Worm (Caenorhabditis elegans): ENCODE results near the gene T20G5.9.

DNA sequence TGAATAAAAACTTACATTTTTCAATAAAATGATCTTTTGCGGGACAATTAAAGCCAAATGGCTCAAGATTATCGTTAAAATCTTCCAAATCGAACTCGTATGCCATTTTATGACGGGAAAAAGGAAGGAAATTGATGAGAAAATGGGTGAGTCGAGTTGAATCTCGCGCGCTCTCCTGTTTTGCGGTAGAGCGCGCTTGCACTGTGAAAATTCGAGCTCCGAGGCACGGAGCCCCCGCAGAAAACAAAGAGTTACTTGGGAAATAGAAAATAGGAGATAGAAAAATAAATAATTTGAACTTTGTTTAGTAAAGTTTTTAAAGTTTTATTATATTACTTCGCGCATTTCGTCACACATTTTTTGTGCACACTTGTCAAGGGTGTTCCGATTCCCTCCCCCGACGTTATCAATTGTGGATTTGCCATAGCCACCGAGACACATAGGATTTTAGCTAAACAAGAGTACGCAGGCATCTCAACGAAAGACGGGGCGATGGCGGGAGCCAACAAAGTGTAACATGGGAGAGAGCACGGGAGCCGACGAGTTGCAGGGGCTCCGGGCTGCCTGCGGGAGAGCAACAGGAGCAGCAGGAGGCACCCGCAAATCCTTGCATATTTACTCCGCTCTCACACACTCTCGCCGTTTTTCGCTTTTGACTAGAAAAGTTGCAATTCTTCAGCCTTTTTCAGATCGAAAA is 38.9 kb downstream of the T20G5.9 start, which contains the start of the genes div-1 and cor-1:
- no peak for TF ChIP-seq ceh-90 (tag; optimal IDR thresholded peaks at IDR 0.05)
- TF ChIP-seq ces-1 (GFP tag; optimal IDR thresholded peaks at IDR 0.05) = no peak
- no peak for TF ChIP-seq aly-2 (tag; optimal IDR thresholded peaks at IDR 0.05)
- peak; percentile 34 for TF ChIP-seq lin-15B (tag; optimal IDR thresholded peaks at IDR 0.05)
- no peak for TF ChIP-seq fos-1 (tag; optimal IDR thresholded peaks at IDR 0.05)
- peak; percentile 5 for TF ChIP-seq nhr-20 (tag; optimal IDR thresholded peaks at IDR 0.05)
- TF ChIP-seq lin-13 (GFP tag; optimal IDR thresholded peaks at IDR 0.05) = peak; percentile 39
- no peak for TF ChIP-seq unc-62 (GFP tag; optimal IDR thresholded peaks at IDR 0.05)
- TF ChIP-seq snpc-4 (tag; optimal IDR thresholded peaks at IDR 0.05) = peak; percentile 22
- peak; percentile 40 for TF ChIP-seq xbp-1 (tag; optimal IDR thresholded peaks at IDR 0.05)
- TF ChIP-seq ama-1 (optimal IDR thresholded peaks at IDR 0.05) = no peak
- TF ChIP-seq egl-27 (tag; optimal IDR thresholded peaks at IDR 0.05) = no peak
- TF ChIP-seq lin-14 (GFP tag; optimal IDR thresholded peaks at IDR 0.05) = peak; percentile 66
- no peak for TF ChIP-seq unc-130 (tag; optimal IDR thresholded peaks at IDR 0.05)

Measured in whole organism, L1 larva.